Worm (Caenorhabditis elegans) whole organism, L1 larva: ENCODE results near the gene F55C5.10.

Source experiments
- C16A3.4 ChIP-seq: fragments of 150-350 bp; optimal IDR thresholded peaks from 2 replicates; lab custom pipeline; 2014; ENCODE audit warnings: missing biosample characterization, missing genetic modification characterization
- F16B12.6 ChIP-seq: fragments of 150-350 bp; optimal IDR thresholded peaks from 2 replicates; lab custom pipeline; 2014; ENCODE audit warnings: missing biosample characterization, missing genetic modification characterization
- Y116A8C.19 ChIP-seq: sonication (generic microtip); optimal IDR thresholded peaks from 2 replicates; lab custom pipeline; 2016; ENCODE audit warnings: missing compliant biosample characterization, missing genetic modification characterization, borderline replicate concordance
- aha-1 ChIP-seq: fragments of 150-350 bp; optimal IDR thresholded peaks from 2 replicates; lab custom pipeline; 2014; ENCODE audit warnings: missing biosample characterization, missing genetic modification characterization
- alr-1 ChIP-seq: fragments of 200-800 bp; sonication (Bioruptor generic); optimal IDR thresholded peaks from 2 replicates; lab custom pipeline; 2018; ENCODE audit warnings: borderline replicate concordance, mild to moderate bottlenecking, missing genetic modification characterization, missing compliant biosample characterization
- aly-2 ChIP-seq: fragments of 150-350 bp; optimal IDR thresholded peaks from 2 replicates; lab custom pipeline; 2014; ENCODE audit warnings: missing biosample characterization, missing genetic modification characterization
- blmp-1 ChIP-seq: fragments of 150-350 bp; optimal IDR thresholded peaks from 2 replicates; lab custom pipeline; 2014; ENCODE audit warnings: missing biosample characterization, missing genetic modification characterization
- ceh-63 ChIP-seq: fragments of 200-800 bp; sonication (Bioruptor generic); optimal IDR thresholded peaks from 2 replicates; lab custom pipeline; 2018; ENCODE audit warnings: mild to moderate bottlenecking, missing genetic modification characterization, missing compliant biosample characterization
- ceh-8 ChIP-seq: fragments of 200-800 bp; sonication (Bioruptor generic); optimal IDR thresholded peaks from 2 replicates; lab custom pipeline; 2018; ENCODE audit warnings: mild to moderate bottlenecking, missing genetic modification characterization, moderate library complexity, missing compliant biosample characterization
- dpl-1 ChIP-seq, 3 experiments: fragments of 150-350 bp in 2 of 3; sonication (generic microtip) in 1 of 3; optimal IDR thresholded peaks; 2 replicates each; lab custom pipeline; 2014 to 2017; ENCODE audit warnings: missing biosample characterization in 3 of 3, missing genetic modification characterization in 3 of 3, missing genetic modification reagents in 3 of 3
- dsc-1 ChIP-seq: sonication (generic microtip); optimal IDR thresholded peaks from 2 replicates; lab custom pipeline; 2016; ENCODE audit warnings: mild to moderate bottlenecking, missing genetic modification characterization, missing compliant biosample characterization
- efl-1 ChIP-seq, 4 experiments: fragments of 150-350 bp; optimal IDR thresholded peaks in 3 of 4; peaks in 1 of 4; 1 replicate in 1 of 4; 2 replicates in 3 of 4; lab custom pipeline; 2014; ENCODE audit warnings: missing biosample characterization in 2 of 4, missing genetic modification characterization in 2 of 4, missing genetic modification reagents in 2 of 4
- efl-3 ChIP-seq: fragments of 200-800 bp; sonication (Bioruptor generic); optimal IDR thresholded peaks from 2 replicates; lab custom pipeline; 2018; ENCODE audit warnings: mild to moderate bottlenecking, missing genetic modification characterization, missing compliant biosample characterization
- egl-13 ChIP-seq: sonication (generic microtip); optimal IDR thresholded peaks from 2 replicates; lab custom pipeline; 2016; ENCODE audit warnings: missing genotype, missing genetic modification reagents, missing genetic modification characterization, missing compliant biosample characterization
- elt-3 ChIP-seq, 6 experiments: fragments of 150-350 bp in 1 of 6; sonication (generic microtip); optimal IDR thresholded peaks; 2 replicates each; lab custom pipeline; 2017 to 2018; ENCODE audit warnings: missing biosample characterization in 6 of 6, missing genetic modification characterization in 6 of 6, inconsistent platforms in 1 of 6
- ets-5 ChIP-seq: fragments of 200-800 bp; sonication (Bioruptor generic); IDR thresholded peaks from 2 replicates; pipeline ENCODE4 v1.3.6; 2022; ENCODE audit warnings: missing genetic modification characterization, missing compliant biosample characterization
- fkh-4 ChIP-seq: sonication (generic microtip); optimal IDR thresholded peaks from 2 replicates; lab custom pipeline; 2016; ENCODE audit warnings: missing compliant biosample characterization, missing genetic modification characterization, borderline replicate concordance
- fkh-8 ChIP-seq: sonication (generic microtip); optimal IDR thresholded peaks from 2 replicates; lab custom pipeline; 2016; ENCODE audit warnings: mild to moderate bottlenecking, missing genetic modification characterization, missing compliant biosample characterization
- grh-1 ChIP-seq: fragments of 200-800 bp; sonication (Bioruptor generic); IDR thresholded peaks from 2 replicates; pipeline ENCODE4 v1.3.6; 2022; ENCODE audit warnings: missing genetic modification reagents, missing genetic modification characterization, missing compliant biosample characterization
- hlh-17 ChIP-seq: fragments of 200-800 bp; sonication (Bioruptor generic); optimal IDR thresholded peaks from 2 replicates; lab custom pipeline; 2018; ENCODE audit warnings: missing genetic modification characterization, mild to moderate bottlenecking, missing compliant biosample characterization, moderate library complexity, borderline replicate concordance
- hlh-4 ChIP-seq: sonication (generic microtip); optimal IDR thresholded peaks from 2 replicates; lab custom pipeline; 2016; ENCODE audit warnings: mild to moderate bottlenecking, missing genetic modification characterization, missing compliant biosample characterization
- irx-1 ChIP-seq: sonication (generic microtip); optimal IDR thresholded peaks from 2 replicates; lab custom pipeline; 2016; ENCODE audit warnings: missing genetic modification characterization, missing compliant biosample characterization
- jun-1 ChIP-seq: fragments of 150-350 bp; optimal IDR thresholded peaks from 2 replicates; lab custom pipeline; 2014; ENCODE audit warnings: missing biosample characterization, missing genetic modification reagents, missing genetic modification characterization
- lin-14 ChIP-seq: fragments of 200-800 bp; sonication (Bioruptor generic); optimal IDR thresholded peaks from 2 replicates; lab custom pipeline; 2018; ENCODE audit warnings: mild to moderate bottlenecking, missing genetic modification characterization, moderate library complexity, missing compliant biosample characterization
- lin-35 ChIP-seq, 2 experiments: fragments of 150-350 bp; optimal IDR thresholded peaks; 2 replicates each; lab custom pipeline; 2014; ENCODE audit warnings: missing biosample characterization in 2 of 2, missing genetic modification characterization in 2 of 2, missing genetic modification reagents in 2 of 2
- lin-39 ChIP-seq: fragments of 150-350 bp; optimal IDR thresholded peaks from 2 replicates; lab custom pipeline; 2014; ENCODE audit warnings: missing biosample characterization, missing genetic modification reagents, missing genetic modification characterization
- lir-3 ChIP-seq: sonication (generic microtip); optimal IDR thresholded peaks from 2 replicates; lab custom pipeline; 2016; ENCODE audit warnings: mild to moderate bottlenecking, missing genetic modification characterization, moderate library complexity, missing compliant biosample characterization; ENCODE audit not compliant: poor library complexity
- mdl-1 ChIP-seq, 2 experiments: fragments of 150-350 bp; optimal IDR thresholded peaks; 2 replicates each; lab custom pipeline; 2014 to 2017; ENCODE audit warnings: missing biosample characterization in 2 of 2, missing genetic modification characterization in 2 of 2, inconsistent platforms in 1 of 2
- mep-1 ChIP-seq: fragments of 150-350 bp; optimal IDR thresholded peaks from 2 replicates; lab custom pipeline; 2014; ENCODE audit warnings: missing biosample characterization, missing genetic modification characterization
- nhr-12 ChIP-seq: sonication (generic microtip); optimal IDR thresholded peaks from 2 replicates; lab custom pipeline; 2017; ENCODE audit warnings: missing biosample characterization, missing genetic modification characterization
- nhr-19 ChIP-seq: fragments of 200-800 bp; sonication (Bioruptor generic); conservative IDR thresholded peaks from 2 replicates; pipeline ENCODE4 v1.3.6; 2022; ENCODE audit warnings: missing genetic modification characterization, missing compliant biosample characterization
- nhr-20 ChIP-seq: sonication (generic microtip); optimal IDR thresholded peaks from 2 replicates; lab custom pipeline; 2016; ENCODE audit warnings: mild to moderate bottlenecking, missing genetic modification characterization, missing compliant biosample characterization
- nhr-28 ChIP-seq: fragments of 150-350 bp; optimal IDR thresholded peaks from 2 replicates; lab custom pipeline; 2014; ENCODE audit warnings: missing biosample characterization, missing genetic modification characterization
- nhr-47 ChIP-seq: sonication (generic microtip); optimal IDR thresholded peaks from 2 replicates; lab custom pipeline; 2016; ENCODE audit warnings: mild to moderate bottlenecking, missing genetic modification characterization, moderate library complexity, missing compliant biosample characterization
- nhr-71 ChIP-seq: sonication (generic microtip); optimal IDR thresholded peaks from 2 replicates; lab custom pipeline; 2016; ENCODE audit warnings: mild to moderate bottlenecking, missing genetic modification characterization, moderate library complexity, missing compliant biosample characterization
- nhr-76 ChIP-seq: sonication (generic microtip); optimal IDR thresholded peaks from 2 replicates; lab custom pipeline; 2017; ENCODE audit warnings: missing biosample characterization, missing genetic modification characterization
- nhr-84 ChIP-seq: sonication (generic microtip); optimal IDR thresholded peaks from 2 replicates; lab custom pipeline; 2017; ENCODE audit warnings: missing biosample characterization, missing genetic modification characterization
- nhr-85 ChIP-seq: sonication (generic microtip); peaks from one replicate; lab custom pipeline; 2016; ENCODE audit warnings: missing genetic modification characterization, inconsistent platforms, missing compliant biosample characterization
- nhr-90 ChIP-seq: sonication (generic microtip); optimal IDR thresholded peaks from 2 replicates; lab custom pipeline; 2016; ENCODE audit warnings: mild to moderate bottlenecking, missing genetic modification characterization, missing compliant biosample characterization; ENCODE audit not compliant: poor library complexity
- pag-3 ChIP-seq: sonication (generic microtip); optimal IDR thresholded peaks from 2 replicates; lab custom pipeline; 2017; ENCODE audit warnings: missing genetic modification characterization, mild to moderate bottlenecking, missing compliant biosample characterization, antibody characterized with exemption, borderline replicate concordance; ENCODE audit not compliant: insufficient read depth
- snpc-4 ChIP-seq: fragments of 150-350 bp; optimal IDR thresholded peaks from 2 replicates; lab custom pipeline; 2014; ENCODE audit warnings: missing biosample characterization, missing genetic modification characterization
- snu-23 ChIP-seq: sonication (generic microtip); optimal IDR thresholded peaks from 2 replicates; lab custom pipeline; 2016; ENCODE audit warnings: missing genetic modification characterization, missing compliant biosample characterization
- swsn-7 ChIP-seq: sonication (generic microtip); optimal IDR thresholded peaks from 2 replicates; lab custom pipeline; 2016; ENCODE audit warnings: missing genetic modification characterization, missing compliant biosample characterization
- tlp-1 ChIP-seq: fragments of 150-350 bp; optimal IDR thresholded peaks from 2 replicates; lab custom pipeline; 2014; ENCODE audit warnings: missing biosample characterization, missing genetic modification characterization
- unc-130 ChIP-seq: fragments of 150-350 bp; optimal IDR thresholded peaks from 2 replicates; lab custom pipeline; 2017; ENCODE audit warnings: missing biosample characterization, missing genetic modification characterization, inconsistent platforms
- unc-30 ChIP-seq: sonication (generic microtip); optimal IDR thresholded peaks from 2 replicates; lab custom pipeline; 2017; ENCODE audit warnings: missing biosample characterization, missing genetic modification characterization
- xbp-1 ChIP-seq: sonication (generic microtip); optimal IDR thresholded peaks from 2 replicates; lab custom pipeline; 2016; ENCODE audit warnings: missing genetic modification characterization, missing compliant biosample characterization
- zag-1 ChIP-seq: fragments of 150-350 bp; optimal IDR thresholded peaks from 2 replicates; lab custom pipeline; 2014; ENCODE audit warnings: missing biosample characterization, missing genetic modification characterization
- ztf-11 ChIP-seq, 2 experiments: sonication (generic microtip); optimal IDR thresholded peaks; 2 replicates each; lab custom pipeline; 2016 to 2017; ENCODE audit warnings: missing genetic modification characterization in 2 of 2, missing biosample characterization in 1 of 2, missing compliant biosample characterization in 1 of 2
- ztf-4 ChIP-seq: fragments of 150-350 bp; optimal IDR thresholded peaks from 2 replicates; lab custom pipeline; 2014; ENCODE audit warnings: missing biosample characterization, missing genetic modification characterization

The F55C5.10 gene

DNA sequence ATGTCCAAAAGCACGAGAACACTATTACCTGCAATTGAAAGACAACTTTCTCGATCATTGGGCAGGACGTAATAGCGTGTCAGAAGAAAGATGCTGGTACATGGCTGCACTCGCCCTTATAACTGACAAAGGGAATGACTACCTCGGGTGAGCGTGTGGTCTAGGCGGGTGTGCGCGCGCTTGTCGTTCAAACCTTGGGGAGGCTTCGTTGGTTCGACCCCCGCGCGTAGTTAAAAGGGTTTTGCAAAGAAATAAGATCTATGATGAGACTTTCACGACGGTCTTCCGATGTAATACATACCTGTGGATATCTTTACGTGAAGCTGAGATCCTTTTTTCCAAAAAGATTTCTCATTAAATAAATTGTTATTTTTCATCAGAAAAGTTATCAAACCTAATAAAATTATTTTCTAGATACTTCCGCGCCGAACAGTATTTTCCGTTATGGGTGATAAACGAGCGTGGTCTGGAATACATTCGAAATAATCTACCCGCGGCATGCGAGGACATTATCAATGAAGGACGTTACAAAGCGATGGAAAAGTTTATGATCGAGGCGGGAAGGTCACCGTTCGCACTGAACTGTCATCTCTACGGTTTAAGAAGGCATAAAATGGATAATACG, 20.3 kb downstream of the F55C5.10 start (continued):
- peak; percentile 84 for TF ChIP-seq fkh-8 (tag; lab: Kevin White, UChicago)
- TF ChIP-seq blmp-1, result no peak
- TF ChIP-seq egl-13, result peak; percentile 81
- peak; percentile 16 for TF ChIP-seq lin-39
- TF ChIP-seq ztf-11 (tag; optimal IDR thresholded peaks at IDR 0.05; lab: Kevin White, UChicago), result peak in 1 of 2 experiments; percentile 84
- peak in 1 of 2 experiments; percentile 72 for TF ChIP-seq mdl-1 (tag; optimal IDR thresholded peaks at IDR 0.05; lab: Kevin White, UChicago)
- no peak for TF ChIP-seq hlh-17 (GFP tag; lab: Kevin White, UChicago)
- TF ChIP-seq elt-3 (tag; optimal IDR thresholded peaks at IDR 0.05; lab: Kevin White, UChicago), result peak in 3 of 6 experiments; percentile 36 to 61 (median 37)
- no peak for TF ChIP-seq F16B12.6 (tag; lab: Kevin White, UChicago)
- no peak for TF ChIP-seq hlh-4 (tag; lab: Kevin White, UChicago)
- peak; percentile 64 for TF ChIP-seq ceh-63 (GFP tag; lab: Kevin White, UChicago)
- TF ChIP-seq nhr-84 (tag; lab: Kevin White, UChicago), result no peak
- peak; percentile 87 for TF ChIP-seq nhr-90 (tag; lab: Kevin White, UChicago)
- TF ChIP-seq unc-30, result no peak
- peak; percentile 86 for TF ChIP-seq snu-23 (GFP tag; lab: Kevin White, UChicago)
- no peak for TF ChIP-seq nhr-12
- TF ChIP-seq ets-5 (GFP tag; lab: Robert Waterston, UW), result no peak
- peak; percentile 76 for TF ChIP-seq lin-14
- TF ChIP-seq ceh-8 (GFP tag; lab: Kevin White, UChicago), result peak; percentile 60
- no peak for TF ChIP-seq Y116A8C.19 (tag; lab: Kevin White, UChicago)
- peak; percentile 74 for TF ChIP-seq grh-1 (GFP tag; lab: Robert Waterston, UW)
- TF ChIP-seq lir-3, result peak; percentile 10
- no peak for TF ChIP-seq tlp-1 (tag; lab: Kevin White, UChicago)
- peak; percentile 57 for TF ChIP-seq snpc-4 (tag; lab: Kevin White, UChicago)
- TF ChIP-seq nhr-19, result peak; percentile 86
- no peak for TF ChIP-seq zag-1 (tag; lab: Kevin White, UChicago)
- TF ChIP-seq nhr-71 (tag; lab: Kevin White, UChicago), result peak; percentile 88
- peak; percentile 73 for TF ChIP-seq irx-1 (tag; lab: Kevin White, UChicago)
- no peak for TF ChIP-seq aha-1 (tag; lab: Kevin White, UChicago)
- peak; percentile 93 for TF ChIP-seq nhr-47 (tag; lab: Kevin White, UChicago)
- TF ChIP-seq fkh-4 (tag; lab: Kevin White, UChicago), result peak; percentile 14
- peak; percentile 72 for TF ChIP-seq xbp-1
- no peak for TF ChIP-seq alr-1 (tag; lab: Kevin White, UChicago)
- peak; percentile 87 for TF ChIP-seq swsn-7 (tag; lab: Kevin White, UChicago)
- TF ChIP-seq nhr-20 (tag; lab: Kevin White, UChicago), result peak; percentile 83
- peak; percentile 85 for TF ChIP-seq jun-1 (tag; lab: Kevin White, UChicago)
- peak; percentile 91 for TF ChIP-seq dsc-1
- peak; percentile 69 to 73 for TF ChIP-seq efl-1 (optimal IDR thresholded peaks at IDR 0.05; lab: Kevin White, UChicago)
- peak; percentile 52 to 97 for TF ChIP-seq efl-1 (GFP tag; optimal IDR thresholded peaks at IDR 0.05 in 1 of 2; lab: Kevin White, UChicago)
- peak; percentile 27 to 68 (median 56) for TF ChIP-seq dpl-1 (GFP tag; optimal IDR thresholded peaks at IDR 0.05; lab: Kevin White, UChicago)
- no peak for TF ChIP-seq nhr-28
- TF ChIP-seq mep-1, result peak; percentile 58
- peak; percentile 77 for TF ChIP-seq C16A3.4 (tag; lab: Kevin White, UChicago)
- TF ChIP-seq aly-2 (tag; lab: Kevin White, UChicago), result peak; percentile 86
- TF ChIP-seq lin-35 (GFP tag; optimal IDR thresholded peaks at IDR 0.05; lab: Kevin White, UChicago), result peak; percentile 71 to 74
- TF ChIP-seq pag-3 (tag; lab: Kevin White, UChicago), result peak; percentile 56
- TF ChIP-seq nhr-85 (tag; lab: Kevin White, UChicago), result peak; percentile 93
- peak; percentile 84 for TF ChIP-seq ztf-4 (tag; lab: Kevin White, UChicago)
- TF ChIP-seq nhr-76, result peak; percentile 78
- TF ChIP-seq unc-130, result peak; percentile 65
- TF ChIP-seq efl-3 (GFP tag; lab: Kevin White, UChicago), result peak; percentile 84
